Fruit fly (Drosophila melanogaster): Measurements from ENCODE around the gene CG14864.

CG14864 gene

DNA sequence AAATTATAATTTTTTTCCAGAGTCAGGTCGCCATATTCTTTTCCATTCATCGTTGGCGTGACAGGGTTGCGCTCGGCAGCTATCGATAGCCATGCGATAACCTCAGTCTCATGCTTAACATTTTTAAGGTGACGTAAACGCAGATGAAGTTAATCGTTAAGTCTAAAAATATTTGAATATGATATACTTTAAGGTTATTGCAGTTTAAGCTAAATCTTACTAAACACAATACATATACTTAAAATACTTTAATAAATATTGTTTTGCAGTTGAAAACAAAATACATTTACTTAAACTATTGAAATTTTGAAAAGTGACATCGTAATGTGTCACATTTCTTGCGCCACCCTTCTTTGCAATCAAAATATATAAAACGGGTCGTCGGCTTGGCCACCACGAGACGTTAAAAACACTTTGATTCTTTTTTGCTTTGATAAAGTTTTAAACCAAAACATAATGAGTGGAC lies 6.9 kb upstream of the CG14864 start, which contains the start of the genes Cp190 and CG4338 (continued):
- TF ChIP-seq en (GFP tag; optimal IDR thresholded peaks at IDR 0.05) (peak; percentile 44), vvl (GFP tag; IDR thresholded peaks at IDR 0.05) (peak; percentile 98), CG8478 (optimal IDR thresholded peaks at IDR 0.05) (no peak), Dad (GFP tag; optimal IDR thresholded peaks at IDR 0.05) (peak; percentile 87), CkIIα-i1 (GFP tag; IDR thresholded peaks at IDR 0.05) (0 out of 2 replicates have a peak, but pooled peaks have one; percentile 13), Oaz (GFP tag; IDR thresholded peaks at IDR 0.05) (peak; percentile 90), Asciz (GFP tag; optimal IDR thresholded peaks at IDR 0.05) (peak; percentile 96), maf-S (GFP tag; optimal IDR thresholded peaks at IDR 0.05) (peak; percentile 83), BEAF-32 (GFP tag; optimal IDR thresholded peaks at IDR 0.05) (peak; percentile 93), CG32772 (GFP tag; IDR thresholded peaks at IDR 0.05) (peak; percentile 97), cwo (GFP tag; optimal IDR thresholded peaks at IDR 0.05) (peak; percentile 95), CG1792 (GFP tag; optimal IDR thresholded peaks at IDR 0.05) (peak; percentile 84), CG12299 (tag; optimal IDR thresholded peaks at IDR 0.05) (peak; percentile 99), CG4424 (GFP tag; optimal IDR thresholded peaks at IDR 0.05) (peak; percentile 98), HLHmδ (GFP tag; optimal IDR thresholded peaks at IDR 0.05) (peak; percentile 3), jumu (GFP tag; optimal IDR thresholded peaks at IDR 0.05) (peak; percentile 86), CG1647 (GFP tag; optimal IDR thresholded peaks at IDR 0.05) (peak; percentile 91), ac (GFP tag; optimal IDR thresholded peaks at IDR 0.05) (peak; percentile 91), NK7.1 (GFP tag; optimal IDR thresholded peaks at IDR 0.05) (peak; percentile 86), Hey (tag; optimal IDR thresholded peaks at IDR 0.05) (peak; percentile 90), Poxn (GFP tag; IDR thresholded peaks at IDR 0.05) (peak; percentile 89), oc (tag; optimal IDR thresholded peaks at IDR 0.05) (peak; percentile 98), Scr (GFP tag; IDR thresholded peaks at IDR 0.05; ENCODE audit: partially characterized antibody) (peak; percentile 76), Camta (GFP tag; optimal IDR thresholded peaks at IDR 0.05) (peak; percentile 93), ro (GFP tag; IDR thresholded peaks at IDR 0.05) (peak; percentile 91), pfk (GFP tag; optimal IDR thresholded peaks at IDR 0.05) (peak; percentile 70), CG18619 (GFP tag; optimal IDR thresholded peaks at IDR 0.05) (peak; percentile 98), CG2120 (GFP tag; optimal IDR thresholded peaks at IDR 0.05) (peak; percentile 97), CG12236 (GFP tag; optimal IDR thresholded peaks at IDR 0.05) (peak; percentile 79), CG18011 (GFP tag; optimal IDR thresholded peaks at IDR 0.05) (peak; percentile 88), pros (GFP tag; optimal IDR thresholded peaks at IDR 0.05) (peak; percentile 88), pho (GFP tag; optimal IDR thresholded peaks at IDR 0.05) (peak; percentile 94), Pdp1 (GFP tag; optimal IDR thresholded peaks at IDR 0.05) (peak; percentile 94 to 95), dimm (GFP tag; IDR thresholded peaks at IDR 0.05) (peak; percentile 88), CG2889 (GFP tag; IDR thresholded peaks at IDR 0.05) (peak; percentile 94), salm (tag; optimal IDR thresholded peaks at IDR 0.05) (peak; percentile 98), Nf-YB (GFP tag; optimal IDR thresholded peaks at IDR 0.05) (peak; percentile 89), gcm (GFP tag; optimal IDR thresholded peaks at IDR 0.05) (peak; percentile 99), CG10366 (GFP tag; IDR thresholded peaks at IDR 0.05) (peak; percentile 94), CG15011 (GFP tag; optimal IDR thresholded peaks at IDR 0.05) (peak; percentile 96), CG10431 (GFP tag; optimal IDR thresholded peaks at IDR 0.05) (peak; percentile 96), tx (GFP tag; optimal IDR thresholded peaks at IDR 0.05) (peak; percentile 89), grau (tag; optimal IDR thresholded peaks at IDR 0.05) (peak; percentile 98), sr (GFP tag; IDR thresholded peaks at IDR 0.05) (peak; percentile 51; the same call in 1 of the 3 replicates), NFAT (GFP tag; IDR thresholded peaks at IDR 0.05) (peak; percentile 89), CG18262 (tag; optimal IDR thresholded peaks at IDR 0.05) (peak; percentile 99), emc (GFP tag; optimal IDR thresholded peaks at IDR 0.05) (peak; percentile 78), Hr78 (GFP tag; optimal IDR thresholded peaks at IDR 0.05) (peak in 1 of 2 experiments; percentile 92), CG4820 (GFP tag; optimal IDR thresholded peaks at IDR 0.05) (peak; percentile 96), E2f1 (GFP tag; IDR thresholded peaks at IDR 0.05) (peak; percentile 96), slp2 (GFP tag; optimal IDR thresholded peaks at IDR 0.05) (peak; percentile 75)

Data from whole organism, embryonic.